Fruit fly (Drosophila melanogaster) whole organism, embryonic: ENCODE results near the gene tbrd-1.
A peak's percentile ranks its signal among the peaks of the same experiment; 100 is the strongest.

Experiments used
- Atf3 ChIP-seq: fragments of 200-800 bp; sonication (Bioruptor generic); optimal IDR thresholded peaks from 3 replicates; lab custom pipeline; 2016; ENCODE audit warnings: missing biosample characterization, missing genetic modification characterization
- Atf6 ChIP-seq: fragments of 200-800 bp; sonication (Bioruptor generic); IDR thresholded peaks from 2 replicates; pipeline ENCODE4 v1.3.6; 2022; ENCODE audit warnings: missing biosample characterization, missing genetic modification characterization
- Bdp1 ChIP-seq: fragments of 200-800 bp; sonication (Bioruptor generic); optimal IDR thresholded peaks from 3 replicates; lab custom pipeline; 2016; ENCODE audit warnings: missing biosample characterization, missing genetic modification characterization
- CG10267 ChIP-seq: fragments of 200-800 bp; sonication (Bioruptor generic); optimal IDR thresholded peaks from 2 replicates; lab custom pipeline; 2018; ENCODE audit warnings: missing biosample characterization, mild to moderate bottlenecking, missing genetic modification characterization, moderate library complexity
- CG10543 ChIP-seq: fragments of 200-800 bp; sonication (Bioruptor generic); optimal IDR thresholded peaks from 3 replicates; lab custom pipeline; 2017; ENCODE audit warnings: missing biosample characterization, mild to moderate bottlenecking, missing genetic modification characterization, moderate library complexity
- CG11695 ChIP-seq: fragments of 200-800 bp; sonication (Bioruptor generic); IDR thresholded peaks from 3 replicates; pipeline ENCODE4 v1.3.6; 2022; ENCODE audit warnings: missing biosample characterization, missing genetic modification characterization
- CG11696 ChIP-seq: fragments of 200-800 bp; sonication (Bioruptor generic); IDR thresholded peaks from 2 replicates; pipeline ENCODE4 v1.3.6; 2022; ENCODE audit warnings: missing biosample characterization, missing genetic modification characterization
- CG1233 ChIP-seq: fragments of 200-800 bp; sonication (Bioruptor generic); optimal IDR thresholded peaks from 4 replicates; lab custom pipeline; 2018; ENCODE audit warnings: missing biosample characterization, mild to moderate bottlenecking, missing genetic modification characterization
- CG13123 ChIP-seq: fragments of 200-800 bp; sonication (Bioruptor generic); optimal IDR thresholded peaks from 2 replicates; lab custom pipeline; 2016; ENCODE audit warnings: missing biosample characterization, missing genetic modification characterization
- CG13296 ChIP-seq: fragments of 200-800 bp; sonication (Bioruptor generic); optimal IDR thresholded peaks from 3 replicates; lab custom pipeline; 2018; ENCODE audit warnings: missing biosample characterization, mild to moderate bottlenecking, missing genetic modification characterization
- CG13424 ChIP-seq: fragments of 200-800 bp; sonication (Bioruptor generic); optimal IDR thresholded peaks from 2 replicates; lab custom pipeline; 2019; ENCODE audit warnings: missing biosample characterization, mild to moderate bottlenecking, missing genetic modification characterization, moderate library complexity
- CG1529 ChIP-seq: fragments of 200-800 bp; sonication (Bioruptor generic); optimal IDR thresholded peaks from 3 replicates; lab custom pipeline; 2018; ENCODE audit warnings: missing biosample characterization, missing genetic modification characterization
- CG15479 ChIP-seq: fragments of 200-800 bp; sonication (Bioruptor generic); optimal IDR thresholded peaks from 3 replicates; lab custom pipeline; 2019; ENCODE audit warnings: missing biosample characterization, mild to moderate bottlenecking, missing genetic modification characterization, moderate library complexity
- CG17328 ChIP-seq: fragments of 200-800 bp; sonication (Bioruptor generic); IDR thresholded peaks from 2 replicates; pipeline ENCODE4 v1.3.6; 2022; ENCODE audit warnings: missing biosample characterization, missing genetic modification characterization
- CG17568 ChIP-seq: fragments of 200-800 bp; sonication (Bioruptor generic); optimal IDR thresholded peaks from 2 replicates; lab custom pipeline; 2018; ENCODE audit warnings: missing biosample characterization, mild to moderate bottlenecking, missing genetic modification characterization, moderate library complexity
- CG2116 ChIP-seq: fragments of 200-800 bp; sonication (Bioruptor generic); optimal IDR thresholded peaks from 3 replicates; lab custom pipeline; 2018; ENCODE audit warnings: missing biosample characterization, mild to moderate bottlenecking, missing genetic modification characterization
- CG3065 ChIP-seq: fragments of 200-800 bp; sonication (Bioruptor generic); optimal IDR thresholded peaks from 2 replicates; lab custom pipeline; 2016; ENCODE audit warnings: missing biosample characterization, missing genetic modification characterization
- CG3163 ChIP-seq: fragments of 200-800 bp; sonication (Bioruptor generic); optimal IDR thresholded peaks from 3 replicates; lab custom pipeline; 2016; ENCODE audit warnings: missing biosample characterization, missing genetic modification characterization
- CG32772 ChIP-seq: fragments of 200-800 bp; sonication (Bioruptor generic); IDR thresholded peaks from 2 replicates; pipeline ENCODE4 v1.3.6; 2022; ENCODE audit warnings: missing biosample characterization, missing genetic modification characterization
- CG33213 ChIP-seq: fragments of 200-800 bp; sonication (Bioruptor generic); optimal IDR thresholded peaks from 3 replicates; lab custom pipeline; 2016; ENCODE audit warnings: missing biosample characterization, missing genetic modification characterization
- CG4424 ChIP-seq: fragments of 200-800 bp; sonication (Bioruptor generic); optimal IDR thresholded peaks from 3 replicates; lab custom pipeline; 2016; ENCODE audit warnings: missing biosample characterization, missing genetic modification characterization
- CG4617 ChIP-seq: fragments of 200-800 bp; sonication (Bioruptor generic); optimal IDR thresholded peaks from 3 replicates; lab custom pipeline; 2016; ENCODE audit warnings: missing biosample characterization, missing genetic modification characterization, borderline replicate concordance
- CG4854 ChIP-seq: fragments of 200-800 bp; sonication (Bioruptor generic); optimal IDR thresholded peaks from 2 replicates; lab custom pipeline; 2016; ENCODE audit warnings: missing biosample characterization, missing genetic modification characterization, inconsistent platforms
- CG5180 ChIP-seq: fragments of 200-800 bp; sonication (Bioruptor generic); optimal IDR thresholded peaks from 3 replicates; lab custom pipeline; 2017; ENCODE audit warnings: missing biosample characterization, missing genetic modification characterization, mild to moderate bottlenecking, moderate library complexity, missing genetic modification reagents
- CG5245 ChIP-seq: fragments of 200-800 bp; sonication (Bioruptor generic); optimal IDR thresholded peaks from 3 replicates; lab custom pipeline; 2016; ENCODE audit warnings: missing biosample characterization, missing genetic modification characterization
- CG8290 ChIP-seq, 3 experiments: fragments of 200-800 bp; sonication (Bioruptor generic); optimal IDR thresholded peaks; 2 replicates each; lab custom pipeline; 2016 to 2019; ENCODE audit warnings: missing biosample characterization in 3 of 3, missing genetic modification characterization in 3 of 3, mild to moderate bottlenecking in 2 of 3, moderate library complexity in 1 of 3
- CG9215 ChIP-seq: fragments of 200-800 bp; sonication (Bioruptor generic); IDR thresholded peaks from 2 replicates; pipeline ENCODE4 v1.3.6; 2022; ENCODE audit warnings: missing biosample characterization, missing genetic modification characterization
- ERR ChIP-seq: fragments of 200-800 bp; sonication (Bioruptor generic); optimal IDR thresholded peaks from 2 replicates; lab custom pipeline; 2016; ENCODE audit warnings: missing biosample characterization, missing genetic modification characterization
- H15 ChIP-seq: fragments of 200-800 bp; sonication (Bioruptor generic); IDR thresholded peaks from 3 replicates; pipeline ENCODE4 v1.3.6; 2022; ENCODE audit warnings: missing biosample characterization, missing genetic modification characterization
- Hey ChIP-seq: fragments of 200-800 bp; sonication (Bioruptor generic); optimal IDR thresholded peaks from 3 replicates; lab custom pipeline; 2018; ENCODE audit warnings: missing biosample characterization, mild to moderate bottlenecking, missing genetic modification characterization
- Hmr ChIP-seq: fragments of 200-800 bp; sonication (Bioruptor generic); optimal IDR thresholded peaks from 3 replicates; lab custom pipeline; 2017; ENCODE audit warnings: mild to moderate bottlenecking, missing biosample characterization, missing genetic modification reagents, missing genetic modification characterization
- Hsf ChIP-seq: fragments of 200-800 bp; sonication (Bioruptor generic); optimal IDR thresholded peaks from 3 replicates; lab custom pipeline; 2016; ENCODE audit warnings: missing biosample characterization, missing genetic modification characterization
- Myb ChIP-seq: fragments of 200-800 bp; sonication (Bioruptor generic); optimal IDR thresholded peaks from 2 replicates; lab custom pipeline; 2016; ENCODE audit warnings: missing biosample characterization, missing genetic modification characterization
- NC2β ChIP-seq: fragments of 200-800 bp; sonication (Bioruptor generic); optimal IDR thresholded peaks from 2 replicates; lab custom pipeline; 2016; ENCODE audit warnings: missing biosample characterization, missing genetic modification characterization
- Nf-YA ChIP-seq: fragments of 200-800 bp; sonication (Bioruptor generic); IDR thresholded peaks from 2 replicates; pipeline ENCODE4 v1.3.6; 2022; ENCODE audit warnings: missing biosample characterization, missing genetic modification characterization
- PHDP ChIP-seq: fragments of 200-800 bp; sonication (Bioruptor generic); optimal IDR thresholded peaks from 3 replicates; lab custom pipeline; 2018; ENCODE audit warnings: missing biosample characterization, mild to moderate bottlenecking, missing genetic modification characterization, moderate library complexity
- Pdp1 ChIP-seq, 2 experiments: fragments of 200-800 bp; sonication (Bioruptor generic); optimal IDR thresholded peaks; 3 replicates each; lab custom pipeline; 2016; ENCODE audit warnings: missing biosample characterization in 2 of 2, missing genetic modification characterization in 2 of 2, mild to moderate bottlenecking in 1 of 2, moderate library complexity in 1 of 2
- Sin3A ChIP-seq: fragments of >200 bp; optimal IDR thresholded peaks from 2 replicates; lab custom pipeline; 2018
- Sry-δ ChIP-seq: fragments of 200-800 bp; sonication (Bioruptor generic); optimal IDR thresholded peaks from 2 replicates; lab custom pipeline; 2016; ENCODE audit warnings: missing biosample characterization, missing genetic modification characterization
- Ssrp ChIP-seq: fragments of 200-800 bp; sonication (Bioruptor generic); optimal IDR thresholded peaks from 2 replicates; lab custom pipeline; 2018; ENCODE audit warnings: missing biosample characterization, mild to moderate bottlenecking, missing genetic modification characterization, moderate library complexity
- TFAM ChIP-seq: fragments of 200-800 bp; sonication (Bioruptor generic); optimal IDR thresholded peaks from 2 replicates; lab custom pipeline; 2017; ENCODE audit warnings: missing biosample characterization, missing genetic modification characterization, inconsistent platforms
- cato ChIP-seq: fragments of 200-800 bp; sonication (Bioruptor generic); optimal IDR thresholded peaks from 2 replicates; lab custom pipeline; 2016; ENCODE audit warnings: missing biosample characterization, missing genetic modification characterization, borderline replicate concordance
- caup ChIP-seq: fragments of 200-800 bp; sonication (Bioruptor generic); optimal IDR thresholded peaks from 3 replicates; lab custom pipeline; 2017; ENCODE audit warnings: missing biosample characterization, mild to moderate bottlenecking, missing genetic modification characterization, moderate library complexity; ENCODE audit not compliant: severe bottlenecking
- kni ChIP-seq: fragments of 200-800 bp; sonication (Bioruptor generic); optimal IDR thresholded peaks from 3 replicates; lab custom pipeline; 2017; ENCODE audit warnings: mild to moderate bottlenecking, missing biosample characterization, missing genetic modification reagents, missing genetic modification characterization
- odd ChIP-seq: fragments of 200-800 bp; sonication (Bioruptor generic); optimal IDR thresholded peaks from 2 replicates; lab custom pipeline; 2017; ENCODE audit warnings: missing biosample characterization, mild to moderate bottlenecking, missing genetic modification characterization
- org-1 ChIP-seq: fragments of 200-800 bp; sonication (Bioruptor generic); optimal IDR thresholded peaks from 2 replicates; lab custom pipeline; 2017; ENCODE audit warnings: missing biosample characterization, missing genetic modification characterization
- row ChIP-seq: fragments of 200-800 bp; sonication (Bioruptor generic); IDR thresholded peaks from 3 replicates; pipeline ENCODE4 v1.3.6; 2022; ENCODE audit warnings: missing biosample characterization, missing genetic modification characterization
- tin ChIP-seq: fragments of 200-800 bp; sonication (Bioruptor generic); optimal IDR thresholded peaks from 3 replicates; lab custom pipeline; 2016; ENCODE audit warnings: missing biosample characterization, missing genetic modification characterization
- twi ChIP-seq: fragments of 200-800 bp; optimal IDR thresholded peaks from 2 replicates; lab custom pipeline; 2019; ENCODE audit warnings: missing biosample characterization, mild to moderate bottlenecking, missing genetic modification characterization, moderate library complexity
- unpg ChIP-seq: fragments of 200-800 bp; sonication (Bioruptor generic); optimal IDR thresholded peaks from 3 replicates; lab custom pipeline; 2018; ENCODE audit warnings: missing biosample characterization, mild to moderate bottlenecking, missing genetic modification characterization, moderate library complexity
- vvl ChIP-seq: fragments of 200-800 bp; sonication (Bioruptor generic); IDR thresholded peaks from 2 replicates; pipeline ENCODE4 v1.3.6; 2022; ENCODE audit warnings: missing biosample characterization, missing genetic modification characterization

The tbrd-1 gene

dm6 chr3R:23876699-23877098 lies 16.7 kb downstream of the tbrd-1 start (continued):
- TF ChIP-seq CG9215 (no peak), CG32772 (GFP tag; lab: Robert Waterston, UW) (no peak), CG2116 (GFP tag; lab: Kevin White, UChicago) (peak; percentile 1), PHDP (tag; lab: Kevin White, UChicago) (peak; percentile 17), CG4424 (GFP tag; lab: Kevin White, UChicago) (no peak), CG13296 (no peak), Nf-YA (GFP tag; lab: Robert Waterston, UW) (no peak), odd (GFP tag; lab: Kevin White, UChicago) (peak; percentile 23), Atf3 (GFP tag; lab: Kevin White, UChicago) (no peak), twi (tag; lab: Kevin White, UChicago) (no peak), Atf6 (GFP tag; lab: Robert Waterston, UW) (0 out of 2 replicates have a peak, but pooled peaks have one; percentile 29), CG13123 (no peak), Myb (no peak), Bdp1 (GFP tag; lab: Kevin White, UChicago) (no peak), Sry-δ (GFP tag; lab: Kevin White, UChicago) (no peak), Pdp1 (GFP tag; optimal IDR thresholded peaks at IDR 0.05; lab: Kevin White, UChicago) (peak in 1 of 2 experiments; percentile 3), CG11696 (GFP tag; lab: Robert Waterston, UW) (peak; percentile 26; the same call in 1 of the 2 replicates), caup (GFP tag; lab: Kevin White, UChicago) (no peak), CG17568 (peak; percentile 45), unpg (GFP tag; lab: Kevin White, UChicago) (peak; percentile 1), Ssrp (tag; lab: Kevin White, UChicago) (no peak), Hmr (GFP tag; lab: Kevin White, UChicago) (peak; percentile 10), CG3163 (GFP tag; lab: Kevin White, UChicago) (no peak), CG17328 (no peak), H15 (GFP tag; lab: Robert Waterston, UW) (0 out of 3 replicates have a peak, but pooled peaks have one; percentile 21), org-1 (GFP tag; lab: Kevin White, UChicago) (no peak), CG1233 (GFP tag; lab: Kevin White, UChicago) (peak; percentile 5), CG5180 (GFP tag; lab: Kevin White, UChicago) (no peak), CG1529 (no peak), CG13424 (tag; lab: Kevin White, UChicago) (peak; percentile 18), CG4617 (GFP tag; lab: Kevin White, UChicago) (no peak), cato (GFP tag; lab: Kevin White, UChicago) (no peak), TFAM (no peak), Sin3A (lab: Kevin White, UChicago) (no peak), CG15479 (GFP tag; lab: Kevin White, UChicago) (no peak), Hsf (GFP tag; lab: Kevin White, UChicago) (no peak), CG5245 (GFP tag; lab: Kevin White, UChicago) (no peak), NC2β (GFP tag; lab: Kevin White, UChicago) (no peak), kni (GFP tag; lab: Kevin White, UChicago) (no peak), CG10543 (GFP tag; lab: Kevin White, UChicago) (no peak), Hey (tag; lab: Kevin White, UChicago) (no peak), CG33213 (GFP tag; lab: Kevin White, UChicago) (no peak), CG11695 (GFP tag; lab: Robert Waterston, UW) (no peak), tin (no peak), CG10267 (tag; lab: Kevin White, UChicago) (no peak), CG3065 (GFP tag; lab: Kevin White, UChicago) (no peak), vvl (GFP tag; lab: Robert Waterston, UW) (no peak), row (GFP tag; lab: Robert Waterston, UW) (no peak), CG8290 (GFP tag; optimal IDR thresholded peaks at IDR 0.05; lab: Kevin White, UChicago) (no peak), CG8290 (tag; optimal IDR thresholded peaks at IDR 0.05; lab: Kevin White, UChicago) (peak in 1 of 2 experiments; percentile 37), ERR (GFP tag; lab: Kevin White, UChicago) (no peak), CG4854 (no peak)
